Worm (Caenorhabditis elegans): ENCODE results near the gene C46C2.5.

The C46C2.5 gene

DNA sequence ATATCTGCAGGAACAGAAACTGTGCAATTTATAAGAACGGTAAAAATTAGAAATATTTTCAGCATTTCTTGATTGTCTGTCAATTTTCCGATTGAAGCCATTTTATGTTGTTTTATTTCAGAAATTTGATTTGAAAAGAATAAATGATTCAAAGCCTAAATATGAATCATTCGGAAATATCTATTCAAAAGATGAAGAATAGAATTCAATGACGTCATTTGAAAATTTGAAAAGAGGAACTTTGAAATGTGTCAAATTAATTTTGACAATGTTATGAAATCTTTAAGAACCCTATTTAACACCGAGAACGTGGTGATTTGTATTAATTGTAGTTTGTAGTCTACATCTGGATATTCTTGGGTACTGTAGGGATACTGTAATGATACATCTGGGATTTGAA lies at the start of gene C46C2.5:
C46C2.5 (minus strand) TSS at position 101 of the 400 bp plus-strand sequence.
- TF ChIP-seq ztf-23 (GFP tag; IDR thresholded peaks at IDR 0.05) (no peak), ztf-29 (GFP tag; IDR thresholded peaks at IDR 0.05) (no peak), med-1 (GFP tag; optimal IDR thresholded peaks at IDR 0.05; ENCODE audit: insufficient read depth) (no peak), T22C8.4 (GFP tag; IDR thresholded peaks at IDR 0.05) (no peak)

DNA sequence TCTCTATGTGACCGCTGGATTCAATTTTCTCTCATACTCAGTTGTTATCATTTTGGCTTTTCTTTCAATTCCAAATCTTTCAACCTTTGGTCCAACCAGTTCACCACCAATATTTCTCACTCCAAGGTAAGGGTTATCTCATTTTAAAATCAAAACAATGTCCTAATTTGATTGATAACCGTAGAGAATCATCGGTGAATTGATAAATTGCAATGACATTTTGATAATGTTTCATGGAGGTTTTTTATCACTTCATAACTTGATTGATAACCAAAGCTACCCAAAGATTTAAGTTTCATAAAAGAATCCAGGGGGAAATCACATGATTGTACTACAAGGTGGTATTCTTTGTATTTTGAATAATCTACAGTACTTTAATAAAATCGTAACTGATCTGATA lies 46.7 kb upstream of the C46C2.5 start:
- TF ChIP-seq ref-1 (GFP tag; conservative IDR thresholded peaks at IDR 0.05): no peak
- no peak for TF ChIP-seq med-1 (GFP tag; optimal IDR thresholded peaks at IDR 0.05; ENCODE audit: insufficient read depth)
- TF ChIP-seq ztf-23 (GFP tag; IDR thresholded peaks at IDR 0.05): no peak
- TF ChIP-seq ztf-29 (GFP tag; IDR thresholded peaks at IDR 0.05): no peak
- no peak for TF ChIP-seq cog-1 (tag; optimal IDR thresholded peaks at IDR 0.05)
- no peak for TF ChIP-seq T22C8.4 (GFP tag; IDR thresholded peaks at IDR 0.05)
- TF ChIP-seq tab-1 (GFP tag; IDR thresholded peaks at IDR 0.05): no peak
- TF ChIP-seq klf-2 (GFP tag; conservative IDR thresholded peaks at IDR 0.05): no peak
- TF ChIP-seq flt-1 (GFP tag; IDR thresholded peaks at IDR 0.05): no peak

ce11 chrIV:9232421-9233141 lies 40.2 kb upstream of the C46C2.5 start, which contains the start of gene Y11D7A.3:
TSS of gene Y11D7A.3 (plus strand) at chrIV:9233091.
- TF ChIP-seq flt-1 (GFP tag; IDR thresholded peaks at IDR 0.05): no peak
- no peak for TF ChIP-seq ref-1 (GFP tag; conservative IDR thresholded peaks at IDR 0.05)
- no peak for TF ChIP-seq cog-1 (tag; optimal IDR thresholded peaks at IDR 0.05)
- no peak for TF ChIP-seq ztf-23 (GFP tag; IDR thresholded peaks at IDR 0.05)
- TF ChIP-seq T22C8.4 (GFP tag; IDR thresholded peaks at IDR 0.05): no peak
- TF ChIP-seq med-1 (GFP tag; optimal IDR thresholded peaks at IDR 0.05; ENCODE audit: insufficient read depth): no peak
- no peak for TF ChIP-seq tab-1 (GFP tag; IDR thresholded peaks at IDR 0.05)
- no peak for TF ChIP-seq klf-2 (GFP tag; conservative IDR thresholded peaks at IDR 0.05)
- TF ChIP-seq ztf-29 (GFP tag; IDR thresholded peaks at IDR 0.05): no peak

DNA sequence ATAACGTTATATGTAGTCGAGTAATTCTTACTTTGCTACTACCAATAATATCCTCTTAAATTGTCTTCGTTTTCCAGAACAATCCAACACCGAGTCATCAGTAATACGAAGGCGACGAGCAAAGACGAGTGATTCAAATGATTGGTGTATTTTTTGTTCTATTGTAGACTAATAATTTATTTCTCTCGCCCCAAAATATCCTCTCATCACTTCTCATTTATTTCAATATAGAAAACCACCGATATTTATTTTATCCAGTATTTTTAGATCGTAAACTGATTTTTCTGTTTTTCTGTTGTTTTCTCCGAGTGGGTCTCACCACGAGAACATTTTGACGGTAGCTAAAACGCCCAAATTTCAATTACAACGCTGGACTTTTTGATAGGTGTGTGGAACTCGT lies 35.2 kb upstream of the C46C2.5 start:
- TF ChIP-seq cog-1 (tag; optimal IDR thresholded peaks at IDR 0.05): no peak
- TF ChIP-seq tab-1 (GFP tag; IDR thresholded peaks at IDR 0.05): no peak
- no peak for TF ChIP-seq ref-1 (GFP tag; conservative IDR thresholded peaks at IDR 0.05)
- TF ChIP-seq klf-2 (GFP tag; conservative IDR thresholded peaks at IDR 0.05): no peak
- TF ChIP-seq med-1 (GFP tag; optimal IDR thresholded peaks at IDR 0.05; ENCODE audit: insufficient read depth): no peak
- TF ChIP-seq ztf-23 (GFP tag; IDR thresholded peaks at IDR 0.05): no peak
- no peak for TF ChIP-seq flt-1 (GFP tag; IDR thresholded peaks at IDR 0.05)
- no peak for TF ChIP-seq T22C8.4 (GFP tag; IDR thresholded peaks at IDR 0.05)
- no peak for TF ChIP-seq ztf-29 (GFP tag; IDR thresholded peaks at IDR 0.05)

DNA sequence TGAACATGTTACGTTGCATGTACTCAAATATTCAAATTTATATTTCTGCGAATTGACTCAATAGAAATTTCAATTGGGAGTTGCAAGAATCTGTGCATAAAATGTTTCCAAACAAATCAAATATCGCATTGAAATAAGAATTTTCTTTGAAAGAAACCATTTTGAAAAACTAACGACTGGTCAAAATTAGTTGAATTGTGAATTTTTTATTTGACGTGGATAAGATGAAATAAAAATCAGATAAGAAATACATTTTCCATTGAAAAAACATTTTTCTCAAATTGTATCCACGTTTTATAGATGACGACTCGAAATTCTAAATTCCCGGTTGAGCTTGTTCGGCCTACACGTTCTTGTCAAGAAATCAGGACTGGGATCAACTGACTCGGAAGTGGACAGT lies 32.4 kb upstream of the C46C2.5 start, which contains the start of gene C46C2.3:
C46C2.3 (plus strand) TSS at position 301 of the 400 bp plus-strand sequence.
- no peak for TF ChIP-seq ztf-29 (GFP tag; IDR thresholded peaks at IDR 0.05)
- no peak for TF ChIP-seq med-1 (GFP tag; optimal IDR thresholded peaks at IDR 0.05; ENCODE audit: insufficient read depth)
- TF ChIP-seq ztf-23 (GFP tag; IDR thresholded peaks at IDR 0.05): no peak
- TF ChIP-seq T22C8.4 (GFP tag; IDR thresholded peaks at IDR 0.05): no peak

DNA sequence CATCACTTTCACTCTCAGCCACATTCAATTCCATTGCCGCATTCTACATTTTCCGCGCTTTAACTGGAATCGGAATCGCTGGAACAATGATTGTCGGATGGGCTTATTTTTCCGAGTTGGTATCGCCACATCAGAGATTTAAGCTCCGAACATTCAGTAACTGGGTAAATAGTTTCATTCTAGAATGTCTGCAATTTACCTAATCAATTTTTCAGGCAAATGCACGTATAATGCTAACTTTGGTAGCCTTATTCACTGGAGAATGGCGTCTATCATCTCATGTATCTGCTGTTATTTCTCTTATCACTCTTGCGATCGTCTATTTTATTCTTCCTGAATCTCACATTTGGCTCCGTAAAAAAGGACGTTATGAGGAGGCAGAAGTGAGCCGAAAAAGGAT lies 26.0 kb upstream of the C46C2.5 start:
- no peak for TF ChIP-seq ref-1 (GFP tag; conservative IDR thresholded peaks at IDR 0.05)
- TF ChIP-seq tab-1 (GFP tag; IDR thresholded peaks at IDR 0.05): no peak
- no peak for TF ChIP-seq T22C8.4 (GFP tag; IDR thresholded peaks at IDR 0.05)

DNA sequence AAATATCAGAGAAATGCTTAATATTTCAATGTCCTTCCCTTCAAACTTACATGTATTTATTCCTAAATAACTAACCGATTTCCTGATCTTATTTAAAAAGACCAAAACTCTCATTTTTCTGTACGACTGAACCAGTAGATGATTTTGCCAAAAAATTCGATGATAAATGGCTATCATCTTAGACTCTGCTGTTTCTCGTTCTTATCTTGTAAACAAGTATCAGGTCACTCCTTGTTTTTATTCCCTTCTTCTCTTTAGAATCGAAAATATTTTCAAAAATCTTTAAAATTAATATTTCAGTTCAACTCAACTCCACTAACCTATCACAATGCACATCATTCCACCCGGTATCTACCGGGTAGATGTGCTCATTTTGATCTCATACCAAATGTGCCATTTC lies 25.0 kb upstream of the C46C2.5 start, which contains the start of gene C46C2.2:
C46C2.2 (plus strand) TSS at position 301 of the 400 bp plus-strand sequence.
- no peak for TF ChIP-seq med-1 (GFP tag; optimal IDR thresholded peaks at IDR 0.05; ENCODE audit: insufficient read depth)
- no peak for TF ChIP-seq ref-1 (GFP tag; conservative IDR thresholded peaks at IDR 0.05)
- no peak for TF ChIP-seq T22C8.4 (GFP tag; IDR thresholded peaks at IDR 0.05)
- no peak for TF ChIP-seq ztf-23 (GFP tag; IDR thresholded peaks at IDR 0.05)
- no peak for TF ChIP-seq cog-1 (tag; optimal IDR thresholded peaks at IDR 0.05)
- no peak for TF ChIP-seq klf-2 (GFP tag; conservative IDR thresholded peaks at IDR 0.05)
- no peak for TF ChIP-seq ztf-29 (GFP tag; IDR thresholded peaks at IDR 0.05)
- TF ChIP-seq tab-1 (GFP tag; IDR thresholded peaks at IDR 0.05): no peak
- TF ChIP-seq flt-1 (GFP tag; IDR thresholded peaks at IDR 0.05): no peak

DNA sequence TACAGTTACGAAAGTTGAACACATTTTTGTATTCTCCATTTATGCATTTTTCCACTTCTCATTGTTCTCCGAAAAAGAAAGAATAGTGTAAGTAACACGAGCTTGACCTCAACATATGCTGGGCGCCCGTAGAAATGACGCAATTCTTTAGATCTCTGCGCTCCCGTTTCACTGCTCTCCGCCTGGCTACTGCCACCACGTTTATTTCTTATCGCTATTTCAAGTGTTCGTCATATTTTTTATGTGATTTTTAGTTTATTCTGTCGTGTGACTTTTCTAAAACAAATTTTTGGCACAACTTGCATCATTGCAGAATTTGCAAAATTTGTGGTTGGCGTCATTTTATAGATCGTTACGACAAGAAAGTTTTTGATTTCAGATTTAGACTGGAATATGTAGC lies 24.5 kb upstream of the C46C2.5 start:
- TF ChIP-seq flt-1 (GFP tag; IDR thresholded peaks at IDR 0.05) (no peak), T22C8.4 (GFP tag; IDR thresholded peaks at IDR 0.05) (no peak), ref-1 (GFP tag; conservative IDR thresholded peaks at IDR 0.05) (no peak), ztf-23 (GFP tag; IDR thresholded peaks at IDR 0.05) (no peak), med-1 (GFP tag; optimal IDR thresholded peaks at IDR 0.05; ENCODE audit: insufficient read depth) (no peak), ztf-29 (GFP tag; IDR thresholded peaks at IDR 0.05) (no peak), klf-2 (GFP tag; conservative IDR thresholded peaks at IDR 0.05) (no peak), cog-1 (tag; optimal IDR thresholded peaks at IDR 0.05) (no peak), tab-1 (GFP tag; IDR thresholded peaks at IDR 0.05) (no peak)

DNA sequence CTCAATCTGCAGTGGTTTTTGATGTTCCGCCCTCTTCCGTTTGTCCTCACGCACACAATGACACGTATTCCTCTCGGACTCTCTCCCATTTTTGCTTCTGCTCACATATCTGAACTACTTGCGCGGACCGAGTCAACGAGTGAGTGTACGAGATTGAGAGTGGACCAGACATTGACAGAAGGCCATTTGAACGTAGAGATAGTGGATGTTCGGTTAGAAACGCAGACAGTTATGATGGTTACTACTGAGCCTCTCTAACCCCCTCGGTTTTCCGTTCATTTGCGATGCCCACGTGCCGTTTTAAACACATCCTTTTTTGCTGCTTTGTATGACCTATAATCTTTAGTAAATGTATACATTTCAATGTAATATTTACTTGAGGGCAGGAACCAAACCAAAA lies 24.0 kb upstream of the C46C2.5 start:
- no peak for TF ChIP-seq med-1 (GFP tag; optimal IDR thresholded peaks at IDR 0.05; ENCODE audit: insufficient read depth)
- TF ChIP-seq T22C8.4 (GFP tag; IDR thresholded peaks at IDR 0.05): no peak
- TF ChIP-seq flt-1 (GFP tag; IDR thresholded peaks at IDR 0.05): 0 out of 2 replicates have a peak, but pooled peaks have one; percentile 11

DNA sequence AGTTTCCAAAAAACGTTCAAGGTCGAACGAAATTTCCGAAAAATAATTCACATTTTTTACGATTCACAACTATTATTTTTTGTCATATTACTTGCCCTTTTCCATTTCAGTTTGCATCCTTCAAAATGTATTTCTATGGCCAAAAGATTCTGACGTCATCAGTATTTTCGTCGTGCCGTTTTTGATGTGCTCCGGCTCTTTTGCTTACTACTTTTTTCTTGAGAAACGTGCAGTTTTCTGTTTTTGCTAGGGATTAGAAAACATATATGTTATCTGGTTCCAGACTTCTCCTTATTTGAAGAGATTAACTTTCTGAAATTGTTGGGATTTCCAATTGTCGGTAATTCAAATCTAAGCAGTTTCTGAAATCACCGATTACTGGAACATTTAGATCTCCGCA lies 23.4 kb upstream of the C46C2.5 start:
- no peak for TF ChIP-seq tab-1 (GFP tag; IDR thresholded peaks at IDR 0.05)
- TF ChIP-seq med-1 (GFP tag; optimal IDR thresholded peaks at IDR 0.05; ENCODE audit: insufficient read depth): no peak
- no peak for TF ChIP-seq T22C8.4 (GFP tag; IDR thresholded peaks at IDR 0.05)
- TF ChIP-seq ztf-29 (GFP tag; IDR thresholded peaks at IDR 0.05): no peak
- no peak for TF ChIP-seq cog-1 (tag; optimal IDR thresholded peaks at IDR 0.05)
- TF ChIP-seq ref-1 (GFP tag; conservative IDR thresholded peaks at IDR 0.05): no peak
- TF ChIP-seq klf-2 (GFP tag; conservative IDR thresholded peaks at IDR 0.05): no peak
- TF ChIP-seq flt-1 (GFP tag; IDR thresholded peaks at IDR 0.05): no peak
- no peak for TF ChIP-seq ztf-23 (GFP tag; IDR thresholded peaks at IDR 0.05)

Data from whole organism, midembryonic.